Worm (Caenorhabditis elegans): ENCODE measurements around the gene Y75B8A.10.

Y75B8A.10 gene

ce11 chrIII:12133121-12133520 lies 49.7 kb downstream of the Y75B8A.10 start:
- TF ChIP-seq lin-39 (tag; optimal IDR thresholded peaks at IDR 0.05) (no peak), aly-2 (tag; optimal IDR thresholded peaks at IDR 0.05) (no peak), ztf-11 (tag; optimal IDR thresholded peaks at IDR 0.05) (no peak), nhr-237 (tag; optimal IDR thresholded peaks at IDR 0.05) (no peak), egl-27 (tag; optimal IDR thresholded peaks at IDR 0.05) (no peak), elt-1 (tag; optimal IDR thresholded peaks at IDR 0.05) (no peak), nhr-129 (tag; optimal IDR thresholded peaks at IDR 0.05) (no peak), alr-1 (tag; optimal IDR thresholded peaks at IDR 0.05) (no peak), nhr-21 (tag; optimal IDR thresholded peaks at IDR 0.05) (no peak), mbf-1 (tag; optimal IDR thresholded peaks at IDR 0.05) (no peak), C34F6.9 (tag; optimal IDR thresholded peaks at IDR 0.05) (no peak), ama-1 (optimal IDR thresholded peaks at IDR 0.05) (no peak), nhr-77 (tag; optimal IDR thresholded peaks at IDR 0.05) (no peak)

ce11 chrIII:12131751-12132150 lies 51.1 kb downstream of the Y75B8A.10 start:
- TF ChIP-seq sem-4 (tag; optimal IDR thresholded peaks at IDR 0.05) = no peak
- no peak for TF ChIP-seq lin-13 (GFP tag; optimal IDR thresholded peaks at IDR 0.05)
- TF ChIP-seq mab-5 (tag; optimal IDR thresholded peaks at IDR 0.05) = no peak
- TF ChIP-seq R02D3.7 (tag; optimal IDR thresholded peaks at IDR 0.05) = no peak
- no peak for TF ChIP-seq unc-39 (tag; optimal IDR thresholded peaks at IDR 0.05)
- TF ChIP-seq snpc-4 (tag; optimal IDR thresholded peaks at IDR 0.05) = no peak
- no peak for TF ChIP-seq peb-1 (tag; optimal IDR thresholded peaks at IDR 0.05)
- TF ChIP-seq F13H6.1 (tag; optimal IDR thresholded peaks at IDR 0.05) = no peak
- TF ChIP-seq skn-1 (tag; optimal IDR thresholded peaks at IDR 0.05) = no peak
- no peak for TF ChIP-seq nhr-12 (tag; optimal IDR thresholded peaks at IDR 0.05)
- no peak for TF ChIP-seq zag-1 (tag; optimal IDR thresholded peaks at IDR 0.05)
- no peak for TF ChIP-seq alr-1 (tag; optimal IDR thresholded peaks at IDR 0.05)
- no peak for TF ChIP-seq nhr-77 (tag; optimal IDR thresholded peaks at IDR 0.05)
- no peak for TF ChIP-seq fos-1 (tag; optimal IDR thresholded peaks at IDR 0.05)
- TF ChIP-seq ztf-1 (GFP tag; conservative IDR thresholded peaks at IDR 0.05) = no peak
- no peak for TF ChIP-seq nhr-23 (tag; optimal IDR thresholded peaks at IDR 0.05)
- no peak for TF ChIP-seq lsy-2 (tag; optimal IDR thresholded peaks at IDR 0.05)
- TF ChIP-seq sma-9 (GFP tag; optimal IDR thresholded peaks at IDR 0.05) = no peak
- TF ChIP-seq sma-9 (tag; optimal IDR thresholded peaks at IDR 0.05) = no peak

Data from whole organism, L2 larva.